Worm (Caenorhabditis elegans): ENCODE results near the gene C01C10.2.

- TF ChIP-seq jun-1 (tag; optimal IDR thresholded peaks at IDR 0.05) (no peak), snpc-4 (tag; optimal IDR thresholded peaks at IDR 0.05) (no peak), unc-39 (tag; optimal IDR thresholded peaks at IDR 0.05) (no peak), hif-1 (tag; optimal IDR thresholded peaks at IDR 0.05) (no peak), skn-1 (tag; optimal IDR thresholded peaks at IDR 0.05) (no peak), mdt-29 (GFP tag; IDR thresholded peaks at IDR 0.05) (no peak), unc-130 (GFP tag; optimal IDR thresholded peaks at IDR 0.05) (no peak), rbr-2 (tag; optimal IDR thresholded peaks at IDR 0.05) (no peak), lsy-2 (tag; optimal IDR thresholded peaks at IDR 0.05) (no peak)
These were observed 28.0 kb downstream of the C01C10.2 start, which contains the start of gene C10A4.2 for ce11 chrX:7409935-7410334.

All from whole organism, L4 larva.